Fruit fly (Drosophila melanogaster) S2 (cell line): ENCODE measurements around the gene Miro.

Experiments
- CG8478 ChIP-seq: fragments of >200 bp; optimal IDR thresholded peaks from 2 replicates; lab custom pipeline; 2018
- CTCF ChIP-seq, 2 experiments: fragments of >200 bp; optimal IDR thresholded peaks; 2 replicates each; lab custom pipeline; 2018

Gene Miro

dm6 chr3R:23992823-23993797, 45.5 kb downstream of the Miro start, which contains the start of the genes Epp and Rab7:
TSS of gene Epp (minus strand) at chr3R:23992916.
TSS of gene Rab7 (plus strand) at chr3R:23993008.
- TF ChIP-seq CG8478 (lab: Kevin White, UChicago) (no peak), CTCF (optimal IDR thresholded peaks at IDR 0.05; lab: Kevin White, UChicago) (peak in 1 of 2 experiments; percentile 13)

- no peak for TF ChIP-seq CTCF (optimal IDR thresholded peaks at IDR 0.05; lab: Kevin White, UChicago)
- TF ChIP-seq CG8478 (lab: Kevin White, UChicago): no peak
Measured at dm6 chr3R:23991364-23991763, 47.3 kb downstream of the Miro start.

- TF ChIP-seq CTCF (optimal IDR thresholded peaks at IDR 0.05; lab: Kevin White, UChicago): peak in 1 of 2 experiments; percentile 5
- no peak for TF ChIP-seq CG8478 (lab: Kevin White, UChicago)
Measured at dm6 chr3R:23986479-23986930, 52.1 kb downstream of the Miro start, which contains the start of the genes CG13603 and CG5902. TSS of gene CG13603 (minus strand) at chr3R:23986569. TSS of gene CG5902 (plus strand) at chr3R:23986642.
